Fruit fly (Drosophila melanogaster): ENCODE results near the gene Pli.

Pli gene

dm6 chr3R:23931095-23931728 lies 41.4 kb upstream of the Pli start, which contains the start of the genes Rpt2 and CG13599 (continued):
- TF ChIP-seq nom (GFP tag; optimal IDR thresholded peaks at IDR 0.05) (no peak), rib (GFP tag; IDR thresholded peaks at IDR 0.05) (no peak), Hsf (GFP tag; optimal IDR thresholded peaks at IDR 0.05) (peak; percentile 28), Scr (GFP tag; IDR thresholded peaks at IDR 0.05; ENCODE audit: partially characterized antibody) (peak; percentile 60), Camta (GFP tag; optimal IDR thresholded peaks at IDR 0.05) (peak; percentile 15), dmrt11E (tag; optimal IDR thresholded peaks at IDR 0.05) (peak; percentile 17), CG2712 (tag; optimal IDR thresholded peaks at IDR 0.05) (peak; percentile 46), MTF-1 (GFP tag; optimal IDR thresholded peaks at IDR 0.05; ENCODE audit: borderline replicate concordance) (no peak), MESR4 (GFP tag; optimal IDR thresholded peaks at IDR 0.05) (peak; percentile 81), sob (GFP tag; IDR thresholded peaks at IDR 0.05) (no peak), CG10462 (GFP tag; optimal IDR thresholded peaks at IDR 0.05) (peak; percentile 12), B-H2 (GFP tag; optimal IDR thresholded peaks at IDR 0.05) (peak; percentile 57), CG18619 (GFP tag; optimal IDR thresholded peaks at IDR 0.05) (no peak), CG14050 (GFP tag; IDR thresholded peaks at IDR 0.05) (no peak), HLH4C (GFP tag; IDR thresholded peaks at IDR 0.05; ENCODE audit: partially characterized antibody) (peak; percentile 45; the same call in 1 of the 3 replicates), CG1603 (tag; optimal IDR thresholded peaks at IDR 0.05) (peak; percentile 26), CG34376 (GFP tag; optimal IDR thresholded peaks at IDR 0.05) (peak; percentile 9), CG8281 (tag; optimal IDR thresholded peaks at IDR 0.05) (no peak), Fer1 (GFP tag; optimal IDR thresholded peaks at IDR 0.05) (peak; percentile 12), ato (GFP tag; IDR thresholded peaks at IDR 0.05; ENCODE audit: partially characterized antibody) (peak; percentile 8; the same call in 1 of the 2 replicates), CG3847 (GFP tag; IDR thresholded peaks at IDR 0.05) (peak; percentile 87), CG34422 (GFP tag; IDR thresholded peaks at IDR 0.05) (peak; percentile 56; the same call in 1 of the 3 replicates), YL-1 (GFP tag; optimal IDR thresholded peaks at IDR 0.05) (peak; percentile 88), CG13424 (tag; optimal IDR thresholded peaks at IDR 0.05) (peak; percentile 33)

dm6 chr3R:23928950-23929602 lies 39.2 kb upstream of the Pli start, which contains the start of the genes CG43998, CG43999 and CG31142:
CG43998 (minus strand) TSS chr3R:23929000.
CG43999 (minus strand) TSS chr3R:23929000.
CG31142 (plus strand) TSS chr3R:23929243.
- TF ChIP-seq tx (GFP tag; optimal IDR thresholded peaks at IDR 0.05) (no peak), Med (GFP tag) (peak; percentile 72), CG17385 (GFP tag; optimal IDR thresholded peaks at IDR 0.05) (peak; percentile 10), tio (GFP tag; optimal IDR thresholded peaks at IDR 0.05) (no peak), bowl (GFP tag; IDR thresholded peaks at IDR 0.05) (no peak), insv (GFP tag; optimal IDR thresholded peaks at IDR 0.05) (no peak), CG10431 (GFP tag; optimal IDR thresholded peaks at IDR 0.05) (no peak), Dref (GFP tag; IDR thresholded peaks at IDR 0.05) (no peak), CG14710 (tag; optimal IDR thresholded peaks at IDR 0.05) (peak; percentile 12), CG34422 (GFP tag; IDR thresholded peaks at IDR 0.05) (no peak), knrl (GFP tag; IDR thresholded peaks at IDR 0.05; ENCODE audit: partially characterized antibody) (no peak), CG9797 (GFP tag; optimal IDR thresholded peaks at IDR 0.05) (peak; percentile 45), CG10565 (GFP tag; optimal IDR thresholded peaks at IDR 0.05) (no peak), BEAF-32 (GFP tag; optimal IDR thresholded peaks at IDR 0.05) (peak; percentile 23), sisA (GFP tag; IDR thresholded peaks at IDR 0.05) (no peak), HmgZ (tag; optimal IDR thresholded peaks at IDR 0.05) (peak; percentile 35), ssp (GFP tag; IDR thresholded peaks at IDR 0.05) (no peak), abd-A (tag; optimal IDR thresholded peaks at IDR 0.05) (no peak), Scr (GFP tag; IDR thresholded peaks at IDR 0.05; ENCODE audit: partially characterized antibody) (no peak), Ada2b (GFP tag; IDR thresholded peaks at IDR 0.05) (no peak), Usf (GFP tag; optimal IDR thresholded peaks at IDR 0.05) (no peak), hkb (optimal IDR thresholded peaks at IDR 0.05) (no peak), hkb (GFP tag; IDR thresholded peaks at IDR 0.05) (no peak), amos (GFP tag; IDR thresholded peaks at IDR 0.05; ENCODE audit: partially characterized antibody) (no peak), CG5245 (GFP tag; optimal IDR thresholded peaks at IDR 0.05) (no peak), D19A (tag; optimal IDR thresholded peaks at IDR 0.05) (peak; percentile 97)

All from whole organism, embryonic.